Worm (Caenorhabditis elegans) whole organism, L4 larva: Measurements from ENCODE around the gene C53A5.16.

Source experiments
- F10B5.3 ChIP-seq: sonication (generic microtip); optimal IDR thresholded peaks from 2 replicates; lab custom pipeline; 2016; ENCODE audit warnings: mild to moderate bottlenecking, missing genetic modification characterization, missing compliant biosample characterization
- F44E2.7 ChIP-seq: fragments of 200-800 bp; sonication (Bioruptor generic); IDR thresholded peaks from 2 replicates; pipeline ENCODE4 v2.1.2; 2022; ENCODE audit warnings: missing genetic modification characterization, missing compliant biosample characterization
- F49E8.2 ChIP-seq: sonication (generic microtip); optimal IDR thresholded peaks from 2 replicates; lab custom pipeline; 2016; ENCODE audit warnings: missing compliant biosample characterization, mild to moderate bottlenecking, missing genetic modification characterization, borderline replicate concordance
- R02D3.7 ChIP-seq: fragments of 150-350 bp; sonication (generic microtip); optimal IDR thresholded peaks from 3 replicates; lab custom pipeline; 2014; ENCODE audit warnings: missing biosample characterization, missing genetic modification characterization
- T20F7.1 ChIP-seq: fragments of 200-800 bp; sonication (Bioruptor generic); optimal IDR thresholded peaks from 2 replicates; lab custom pipeline; 2018; ENCODE audit warnings: mild to moderate bottlenecking, missing genetic modification characterization, missing compliant biosample characterization
- T26A8.4 ChIP-seq: fragments of 200-800 bp; sonication (Bioruptor generic); IDR thresholded peaks from 2 replicates; pipeline ENCODE4 v1.3.6; 2022; ENCODE audit warnings: missing genetic modification characterization, missing compliant biosample characterization
- Y105C5A.15 ChIP-seq: fragments of 200-800 bp; sonication (Bioruptor generic); IDR thresholded peaks from 2 replicates; pipeline ENCODE4 v1.3.6; 2022; ENCODE audit warnings: missing genetic modification characterization, missing compliant biosample characterization
- aha-1 ChIP-seq: fragments of 150-350 bp; peaks from one replicate; lab custom pipeline; 2014; ENCODE audit warnings: missing biosample characterization, missing genetic modification characterization
- aly-2 ChIP-seq: sonication (generic microtip); optimal IDR thresholded peaks from 2 replicates; lab custom pipeline; 2018; ENCODE audit warnings: missing biosample characterization, missing genetic modification characterization
- arid-1 ChIP-seq: fragments of 200-800 bp; sonication (Bioruptor generic); conservative IDR thresholded peaks from 2 replicates; pipeline ENCODE4 v1.3.6; 2022; ENCODE audit warnings: missing genetic modification reagents, missing genetic modification characterization, missing compliant biosample characterization
- ceh-20 ChIP-seq: fragments of 200-800 bp; sonication (Bioruptor generic); IDR thresholded peaks from 2 replicates; pipeline ENCODE4 v1.3.6; 2022; ENCODE audit warnings: missing genetic modification reagents, missing genetic modification characterization, missing compliant biosample characterization
- ceh-28 ChIP-seq: fragments of 150-350 bp; optimal IDR thresholded peaks from 2 replicates; lab custom pipeline; 2014; ENCODE audit warnings: missing biosample characterization, missing genetic modification reagents, missing genetic modification characterization
- ctbp-1 ChIP-seq: fragments of 200-800 bp; sonication (Bioruptor generic); IDR thresholded peaks from 2 replicates; pipeline ENCODE4 v1.3.6; 2022; ENCODE audit warnings: missing genetic modification reagents, missing genetic modification characterization, missing compliant biosample characterization
- dmd-6 ChIP-seq: fragments of 200-800 bp; sonication (Bioruptor generic); IDR thresholded peaks from 2 replicates; pipeline ENCODE4 v1.3.6; 2022; ENCODE audit warnings: missing genetic modification reagents, missing genetic modification characterization, missing compliant biosample characterization
- dmd-9 ChIP-seq: fragments of 200-800 bp; sonication (Bioruptor generic); IDR thresholded peaks from 2 replicates; pipeline ENCODE4 v1.3.6; 2022; ENCODE audit warnings: missing genetic modification reagents, missing genetic modification characterization, missing compliant biosample characterization
- duxl-1 ChIP-seq: sonication (generic microtip); optimal IDR thresholded peaks from 2 replicates; lab custom pipeline; 2016; ENCODE audit warnings: mild to moderate bottlenecking, missing genetic modification characterization, moderate library complexity, missing compliant biosample characterization; ENCODE audit not compliant: poor library complexity
- dve-1 ChIP-seq: sonication (generic microtip); optimal IDR thresholded peaks from 2 replicates; lab custom pipeline; 2017; ENCODE audit warnings: antibody characterized with exemption, mild to moderate bottlenecking, missing genetic modification characterization, missing compliant biosample characterization; ENCODE audit not compliant: insufficient read depth
- egl-27 ChIP-seq: sonication (generic microtip); optimal IDR thresholded peaks from 3 replicates; lab custom pipeline; 2017; ENCODE audit warnings: missing biosample characterization, missing genetic modification reagents, missing genetic modification characterization
- gei-8 ChIP-seq: fragments of 200-800 bp; sonication (Bioruptor generic); optimal IDR thresholded peaks from 2 replicates; lab custom pipeline; 2018; ENCODE audit warnings: mild to moderate bottlenecking, missing genetic modification characterization, missing compliant biosample characterization
- hlh-30 ChIP-seq: sonication (generic microtip); optimal IDR thresholded peaks from 2 replicates; lab custom pipeline; 2017; ENCODE audit warnings: antibody characterized with exemption, mild to moderate bottlenecking, missing genetic modification characterization, missing compliant biosample characterization; ENCODE audit not compliant: insufficient read depth
- jun-1 ChIP-seq: fragments of 150-350 bp; optimal IDR thresholded peaks from 2 replicates; lab custom pipeline; 2014; ENCODE audit warnings: missing biosample characterization, missing genetic modification reagents, missing genetic modification characterization
- lin-15B ChIP-seq: fragments of 150-350 bp; sonication (generic microtip); optimal IDR thresholded peaks from 3 replicates; lab custom pipeline; 2014; ENCODE audit warnings: missing biosample characterization, missing genetic modification characterization
- lin-38 ChIP-seq: fragments of 200-800 bp; sonication (Bioruptor generic); IDR thresholded peaks from 2 replicates; pipeline ENCODE4 v1.3.6; 2022; ENCODE audit warnings: missing genetic modification reagents, missing genetic modification characterization, missing compliant biosample characterization
- lin-39 ChIP-seq: fragments of 150-350 bp; optimal IDR thresholded peaks from 2 replicates; lab custom pipeline; 2014; ENCODE audit warnings: missing biosample characterization, missing genetic modification reagents, missing genetic modification characterization
- lsy-2 ChIP-seq, 2 experiments: fragments of 150-350 bp in 1 of 2; sonication (generic microtip) in 1 of 2; optimal IDR thresholded peaks; 2 replicates each; lab custom pipeline; 2014 to 2017; ENCODE audit warnings: missing biosample characterization in 2 of 2, missing genetic modification characterization in 2 of 2
- madf-9 ChIP-seq: fragments of 200-800 bp; sonication (Bioruptor generic); conservative IDR thresholded peaks from 2 replicates; pipeline ENCODE4 v1.3.6; 2022; ENCODE audit warnings: missing genetic modification reagents, missing genetic modification characterization, missing compliant biosample characterization
- mdt-29 ChIP-seq: fragments of 200-800 bp; sonication (Bioruptor generic); IDR thresholded peaks from 2 replicates; pipeline ENCODE4 v1.3.6; 2022; ENCODE audit warnings: missing genetic modification reagents, missing genetic modification characterization, missing compliant biosample characterization
- mep-1 ChIP-seq: fragments of 150-350 bp; sonication (generic microtip); optimal IDR thresholded peaks from 3 replicates; lab custom pipeline; 2014; ENCODE audit warnings: missing biosample characterization, missing genetic modification characterization
- mes-2 ChIP-seq: sonication (generic microtip); optimal IDR thresholded peaks from 2 replicates; lab custom pipeline; 2016; ENCODE audit warnings: missing genotype, mild to moderate bottlenecking, missing genetic modification characterization, missing compliant biosample characterization; ENCODE audit not compliant: poor library complexity, severe bottlenecking
- mxl-2 ChIP-seq: fragments of 200-800 bp; sonication (Bioruptor generic); conservative IDR thresholded peaks from 2 replicates; pipeline ENCODE4 v1.3.6; 2022; ENCODE audit warnings: missing genetic modification reagents, missing genetic modification characterization, missing compliant biosample characterization
- mxl-3 ChIP-seq: fragments of 200-800 bp; sonication (Bioruptor generic); optimal IDR thresholded peaks from 2 replicates; lab custom pipeline; 2018; ENCODE audit warnings: mild to moderate bottlenecking, missing genetic modification characterization, missing compliant biosample characterization
- nhr-10 ChIP-seq: fragments of 150-350 bp; optimal IDR thresholded peaks from 2 replicates; lab custom pipeline; 2014; ENCODE audit warnings: missing biosample characterization, missing genetic modification characterization
- nhr-25 ChIP-seq: sonication (generic microtip); optimal IDR thresholded peaks from 2 replicates; lab custom pipeline; 2017; ENCODE audit warnings: missing genetic modification characterization, mild to moderate bottlenecking, missing compliant biosample characterization, antibody characterized with exemption, moderate library complexity, borderline replicate concordance; ENCODE audit not compliant: insufficient read depth
- nhr-42 ChIP-seq: fragments of 200-800 bp; sonication (Bioruptor generic); IDR thresholded peaks from 2 replicates; pipeline ENCODE4 v1.3.6; 2022; ENCODE audit warnings: missing genetic modification characterization, missing compliant biosample characterization
- nhr-48 ChIP-seq: sonication (generic microtip); optimal IDR thresholded peaks from 2 replicates; lab custom pipeline; 2016; ENCODE audit warnings: mild to moderate bottlenecking, missing genetic modification characterization, missing compliant biosample characterization
- nhr-6 ChIP-seq: fragments of 150-350 bp; optimal IDR thresholded peaks from 2 replicates; lab custom pipeline; 2014; ENCODE audit warnings: missing biosample characterization, missing genetic modification characterization
- php-3 ChIP-seq: fragments of 200-800 bp; sonication (Bioruptor generic); IDR thresholded peaks from 2 replicates; pipeline ENCODE4 v1.3.6; 2022; ENCODE audit warnings: missing genetic modification reagents, missing genetic modification characterization, missing compliant biosample characterization
- snpc-4 ChIP-seq: fragments of 150-350 bp; optimal IDR thresholded peaks from 2 replicates; lab custom pipeline; 2014; ENCODE audit warnings: missing biosample characterization, missing genetic modification characterization
- spr-3 ChIP-seq: fragments of 200-800 bp; sonication (Bioruptor generic); optimal IDR thresholded peaks from 2 replicates; lab custom pipeline; 2018; ENCODE audit warnings: mild to moderate bottlenecking, missing genetic modification characterization, missing compliant biosample characterization
- tag-97 ChIP-seq: fragments of 200-800 bp; sonication (Bioruptor generic); IDR thresholded peaks from 2 replicates; pipeline ENCODE4 v1.3.6; 2022; ENCODE audit warnings: missing genetic modification characterization, missing compliant biosample characterization
- tra-1 ChIP-seq: fragments of 200-800 bp; sonication (Bioruptor generic); IDR thresholded peaks from 2 replicates; pipeline ENCODE4 v1.3.6; 2022; ENCODE audit warnings: missing genetic modification reagents, missing genetic modification characterization, missing compliant biosample characterization
- unc-130 ChIP-seq: sonication (generic microtip); optimal IDR thresholded peaks from 2 replicates; lab custom pipeline; 2016; ENCODE audit warnings: missing genetic modification reagents, missing genetic modification characterization, missing compliant biosample characterization
- unc-39 ChIP-seq: sonication (generic microtip); optimal IDR thresholded peaks from 2 replicates; lab custom pipeline; 2017; ENCODE audit warnings: missing biosample characterization, missing genetic modification characterization
- unc-62 ChIP-seq, 3 experiments: fragments of 150-350 bp in 1 of 3; sonication (generic microtip); optimal IDR thresholded peaks in 2 of 3; peaks in 1 of 3; 1 replicate in 1 of 3; 2 replicates in 2 of 3; lab custom pipeline; 2014 to 2017; ENCODE audit warnings: missing biosample characterization in 3 of 3, missing genetic modification characterization in 3 of 3, missing genetic modification reagents in 3 of 3, missing genotype in 1 of 3
- zfp-3 ChIP-seq: fragments of 200-800 bp; sonication (Bioruptor generic); conservative IDR thresholded peaks from 2 replicates; pipeline ENCODE4 v1.3.6; 2022; ENCODE audit warnings: missing genetic modification reagents, missing genetic modification characterization, missing compliant biosample characterization
- zip-2 ChIP-seq: fragments of 150-350 bp; optimal IDR thresholded peaks from 2 replicates; lab custom pipeline; 2014; ENCODE audit warnings: missing biosample characterization, missing genetic modification characterization

Gene C53A5.16

DNA sequence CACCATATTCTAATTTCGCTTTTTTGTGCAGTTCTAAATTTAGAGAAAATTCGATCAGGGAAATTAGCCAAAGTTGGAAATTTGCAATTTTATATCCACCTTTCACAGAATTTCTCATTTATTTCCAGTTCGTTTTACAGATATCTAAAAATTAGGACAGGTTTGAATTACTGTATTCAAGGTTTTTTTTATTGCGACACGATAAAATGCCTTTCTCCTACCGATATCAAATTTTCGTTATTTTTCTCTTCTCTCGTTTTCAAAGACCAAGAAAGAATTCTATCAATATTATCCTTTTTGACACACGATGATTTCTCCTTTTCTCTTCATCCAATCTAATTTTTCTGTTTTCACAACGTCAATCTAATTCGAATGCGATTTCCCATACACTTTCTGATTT, 24.2 kb upstream of the C53A5.16 start, which contains the start of gene C53A5.13:
TSS of gene C53A5.13 (plus strand) at position 301 of the 400 bp plus-strand sequence.
- TF ChIP-seq tra-1 (GFP tag; lab: Robert Waterston, UW) (no peak), F49E8.2 (tag; lab: Kevin White, UChicago) (no peak), mdt-29 (no peak), F44E2.7 (GFP tag; lab: Robert Waterston, UW) (no peak), zip-2 (tag; lab: Kevin White, UChicago) (no peak), egl-27 (tag; lab: Kevin White, UChicago) (no peak), unc-39 (no peak), madf-9 (GFP tag; lab: Robert Waterston, UW) (no peak), gei-8 (GFP tag; lab: Kevin White, UChicago) (no peak), unc-130 (GFP tag; lab: Kevin White, UChicago) (no peak), aha-1 (no peak), mxl-3 (no peak), dmd-9 (no peak)
- TF ChIP-seq, all 104 proteins: peak for 0

DNA sequence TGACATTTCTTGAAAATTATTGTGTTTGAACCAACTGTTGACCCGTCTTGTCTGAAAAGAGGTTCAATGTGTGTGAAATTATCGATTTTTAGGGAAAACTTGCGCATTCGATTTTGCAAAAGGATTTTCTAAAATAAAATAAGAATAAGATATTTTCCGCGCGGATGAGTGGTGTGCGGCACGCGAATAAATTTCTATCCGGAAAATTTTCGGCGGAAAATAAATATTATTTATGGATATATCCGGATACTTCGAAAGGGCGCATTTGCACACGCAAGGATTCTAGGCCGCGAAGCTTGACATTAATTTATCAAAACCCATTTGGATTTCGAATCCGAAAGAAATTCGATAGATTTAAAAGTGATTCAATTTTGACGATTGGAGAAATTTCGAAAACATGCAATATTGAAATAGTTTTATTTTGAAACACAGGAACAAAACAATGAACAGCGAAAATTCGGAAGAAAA, 23.4 kb upstream of the C53A5.16 start, which contains the start of gene rike-1:
TSS of gene rike-1 (minus strand) at position 51 of the 468 bp plus-strand sequence.
- TF ChIP-seq tag-97 (GFP tag; lab: Robert Waterston, UW) (no peak), ceh-28 (tag; lab: Kevin White, UChicago) (peak; percentile 28), aha-1 (no peak), egl-27 (tag; lab: Kevin White, UChicago) (no peak), mxl-3 (no peak), lsy-2 (tag; optimal IDR thresholded peaks at IDR 0.05; lab: Kevin White, UChicago) (peak in 1 of 2 experiments; percentile 24), mes-2 (tag; lab: Kevin White, UChicago) (no peak), lin-15B (no peak), T20F7.1 (GFP tag; lab: Kevin White, UChicago) (no peak), duxl-1 (no peak), zfp-3 (GFP tag; lab: Robert Waterston, UW) (no peak), jun-1 (tag; lab: Kevin White, UChicago) (no peak), hlh-30 (tag; lab: Kevin White, UChicago) (no peak), mxl-2 (GFP tag; lab: Robert Waterston, UW) (no peak), dve-1 (tag; lab: Kevin White, UChicago) (no peak), R02D3.7 (tag; lab: Kevin White, UChicago) (no peak), ctbp-1 (GFP tag; lab: Robert Waterston, UW) (no peak), arid-1 (no peak), tra-1 (GFP tag; lab: Robert Waterston, UW) (no peak), spr-3 (no peak), T26A8.4 (no peak), unc-62 (GFP tag; optimal IDR thresholded peaks at IDR 0.05 in 1 of 2; lab: Kevin White, UChicago) (no peak), unc-62 (tag; optimal IDR thresholded peaks at IDR 0.05; lab: Kevin White, UChicago) (no peak), dmd-6 (GFP tag; lab: Robert Waterston, UW) (no peak), nhr-25 (tag; lab: Kevin White, UChicago) (no peak), lin-39 (no peak), mep-1 (tag; lab: Kevin White, UChicago) (peak; percentile 3), nhr-42 (GFP tag; lab: Robert Waterston, UW) (no peak), Y105C5A.15 (GFP tag; lab: Robert Waterston, UW) (no peak), snpc-4 (no peak), aly-2 (tag; lab: Kevin White, UChicago) (no peak), lin-38 (GFP tag; lab: Robert Waterston, UW) (peak; percentile 71), unc-39 (no peak), nhr-6 (no peak), unc-130 (GFP tag; lab: Kevin White, UChicago) (peak; percentile 22), ceh-20 (GFP tag; lab: Robert Waterston, UW) (no peak), php-3 (no peak), F10B5.3 (tag; lab: Kevin White, UChicago) (no peak), nhr-10 (tag; lab: Kevin White, UChicago) (no peak), nhr-48 (tag; lab: Kevin White, UChicago) (no peak)
- TF ChIP-seq, all 104 proteins: peak for 5
